Worm (Caenorhabditis elegans): ENCODE measurements around the gene W02F12.2.

W02F12.2 gene

ce11 chrV:6658765-6659164 lies 38.7 kb downstream of the W02F12.2 start:
- TF ChIP-seq hnd-1 (tag; optimal IDR thresholded peaks at IDR 0.05) (no peak), aly-1 (tag; optimal IDR thresholded peaks at IDR 0.05) (peak; percentile 11), F13C5.2 (tag; optimal IDR thresholded peaks at IDR 0.05) (peak; percentile 53), hmg-4 (GFP tag; optimal IDR thresholded peaks at IDR 0.05) (no peak)

ce11 chrV:6657532-6658259 lies 39.8 kb downstream of the W02F12.2 start:
- TF ChIP-seq tra-4 (tag; optimal IDR thresholded peaks at IDR 0.05) = no peak
- TF ChIP-seq ceh-13 (GFP tag; optimal IDR thresholded peaks at IDR 0.05) = no peak
- no peak for TF ChIP-seq ceh-36 (tag; optimal IDR thresholded peaks at IDR 0.05)
- TF ChIP-seq ets-7 (tag; optimal IDR thresholded peaks at IDR 0.05) = no peak
- no peak for TF ChIP-seq sea-1 (GFP tag; conservative IDR thresholded peaks at IDR 0.05)
- no peak for TF ChIP-seq hnd-1 (tag; optimal IDR thresholded peaks at IDR 0.05)
- no peak for TF ChIP-seq scrt-1 (GFP tag; IDR thresholded peaks at IDR 0.05)
- no peak for TF ChIP-seq F13C5.2 (tag; optimal IDR thresholded peaks at IDR 0.05)
- TF ChIP-seq pes-1 (GFP tag; IDR thresholded peaks at IDR 0.05) = no peak
- TF ChIP-seq ama-1 (optimal IDR thresholded peaks at IDR 0.05) = no peak
- no peak for TF ChIP-seq hmg-4 (GFP tag; optimal IDR thresholded peaks at IDR 0.05)
- no peak for TF ChIP-seq tbx-11 (GFP tag; IDR thresholded peaks at IDR 0.05)
- no peak for TF ChIP-seq aly-1 (tag; optimal IDR thresholded peaks at IDR 0.05)
- no peak for TF ChIP-seq tbx-37 (GFP tag; conservative IDR thresholded peaks at IDR 0.05)

- TF ChIP-seq scrt-1 (GFP tag; IDR thresholded peaks at IDR 0.05) = no peak
- TF ChIP-seq hmg-4 (GFP tag; optimal IDR thresholded peaks at IDR 0.05) = no peak
- TF ChIP-seq ets-7 (tag; optimal IDR thresholded peaks at IDR 0.05) = no peak
- no peak for TF ChIP-seq ama-1 (optimal IDR thresholded peaks at IDR 0.05)
- TF ChIP-seq sea-1 (GFP tag; conservative IDR thresholded peaks at IDR 0.05) = no peak
- TF ChIP-seq hnd-1 (tag; optimal IDR thresholded peaks at IDR 0.05) = no peak
- no peak for TF ChIP-seq aly-1 (tag; optimal IDR thresholded peaks at IDR 0.05)
- no peak for TF ChIP-seq F13C5.2 (tag; optimal IDR thresholded peaks at IDR 0.05)
- no peak for TF ChIP-seq B0310.2 (tag; optimal IDR thresholded peaks at IDR 0.05)
- TF ChIP-seq tra-4 (tag; optimal IDR thresholded peaks at IDR 0.05) = no peak
- no peak for TF ChIP-seq ceh-13 (GFP tag; optimal IDR thresholded peaks at IDR 0.05)
- TF ChIP-seq tbx-37 (GFP tag; conservative IDR thresholded peaks at IDR 0.05) = no peak
- TF ChIP-seq pes-1 (GFP tag; IDR thresholded peaks at IDR 0.05) = no peak
- no peak for TF ChIP-seq hmbx-1 (tag; optimal IDR thresholded peaks at IDR 0.05)
- TF ChIP-seq ceh-36 (tag; optimal IDR thresholded peaks at IDR 0.05) = no peak
- TF ChIP-seq tbx-11 (GFP tag; IDR thresholded peaks at IDR 0.05) = no peak
- TF ChIP-seq flt-1 (GFP tag; IDR thresholded peaks at IDR 0.05) = no peak
Measured at ce11 chrV:6656451-6657115, 40.9 kb downstream of the W02F12.2 start, which contains the start of gene snb-1. snb-1 (minus strand) TSS chrV:6656501.

ce11 chrV:6655174-6655573 lies 42.3 kb downstream of the W02F12.2 start, which contains the start of gene syx-18:
syx-18 (minus strand) TSS chrV:6655449.
- TF ChIP-seq sea-1 (GFP tag; conservative IDR thresholded peaks at IDR 0.05) (no peak), ama-1 (optimal IDR thresholded peaks at IDR 0.05) (no peak), aly-1 (tag; optimal IDR thresholded peaks at IDR 0.05) (no peak), tbx-11 (GFP tag; IDR thresholded peaks at IDR 0.05) (no peak), pes-1 (GFP tag; IDR thresholded peaks at IDR 0.05) (no peak), tra-4 (tag; optimal IDR thresholded peaks at IDR 0.05) (no peak), hmbx-1 (tag; optimal IDR thresholded peaks at IDR 0.05) (no peak), tbx-37 (GFP tag; conservative IDR thresholded peaks at IDR 0.05) (no peak), ets-7 (tag; optimal IDR thresholded peaks at IDR 0.05) (no peak), ceh-36 (tag; optimal IDR thresholded peaks at IDR 0.05) (no peak), hnd-1 (tag; optimal IDR thresholded peaks at IDR 0.05) (no peak), scrt-1 (GFP tag; IDR thresholded peaks at IDR 0.05) (no peak), hmg-4 (GFP tag; optimal IDR thresholded peaks at IDR 0.05) (no peak), flt-1 (GFP tag; IDR thresholded peaks at IDR 0.05) (no peak), B0310.2 (tag; optimal IDR thresholded peaks at IDR 0.05) (no peak), F13C5.2 (tag; optimal IDR thresholded peaks at IDR 0.05) (no peak)

ce11 chrV:6652051-6652450 lies 45.4 kb downstream of the W02F12.2 start, which contains the start of gene T10H9.8:
T10H9.8 (plus strand) TSS chrV:6652351.
- no peak for TF ChIP-seq ets-7 (tag; optimal IDR thresholded peaks at IDR 0.05)
- TF ChIP-seq F13C5.2 (tag; optimal IDR thresholded peaks at IDR 0.05) = no peak
- TF ChIP-seq ceh-36 (tag; optimal IDR thresholded peaks at IDR 0.05) = no peak
- no peak for TF ChIP-seq tbx-11 (GFP tag; IDR thresholded peaks at IDR 0.05)
- no peak for TF ChIP-seq aly-1 (tag; optimal IDR thresholded peaks at IDR 0.05)
- TF ChIP-seq flt-1 (GFP tag; IDR thresholded peaks at IDR 0.05) = no peak
- no peak for TF ChIP-seq B0310.2 (tag; optimal IDR thresholded peaks at IDR 0.05)
- TF ChIP-seq tbx-37 (GFP tag; conservative IDR thresholded peaks at IDR 0.05) = no peak
- no peak for TF ChIP-seq hmbx-1 (tag; optimal IDR thresholded peaks at IDR 0.05)

ce11 chrV:6650508-6650907 lies 46.9 kb downstream of the W02F12.2 start:
- TF ChIP-seq hmg-4 (GFP tag; optimal IDR thresholded peaks at IDR 0.05) (no peak), ama-1 (optimal IDR thresholded peaks at IDR 0.05) (no peak), tbx-37 (GFP tag; conservative IDR thresholded peaks at IDR 0.05) (no peak), B0310.2 (tag; optimal IDR thresholded peaks at IDR 0.05) (no peak), ceh-36 (tag; optimal IDR thresholded peaks at IDR 0.05) (no peak), ets-7 (tag; optimal IDR thresholded peaks at IDR 0.05) (no peak)

- TF ChIP-seq pes-1 (GFP tag; IDR thresholded peaks at IDR 0.05) = no peak
- TF ChIP-seq ets-7 (tag; optimal IDR thresholded peaks at IDR 0.05) = no peak
- no peak for TF ChIP-seq tbx-37 (GFP tag; conservative IDR thresholded peaks at IDR 0.05)
- no peak for TF ChIP-seq hmg-4 (GFP tag; optimal IDR thresholded peaks at IDR 0.05)
- no peak for TF ChIP-seq tra-4 (tag; optimal IDR thresholded peaks at IDR 0.05)
- TF ChIP-seq F13C5.2 (tag; optimal IDR thresholded peaks at IDR 0.05) = no peak
- TF ChIP-seq flt-1 (GFP tag; IDR thresholded peaks at IDR 0.05) = no peak
Measured at ce11 chrV:6649317-6649716, 48.1 kb downstream of the W02F12.2 start, which contains the start of gene T10H9.1. T10H9.1 (plus strand) TSS chrV:6649617.
